Worm (Caenorhabditis elegans) whole organism, L1 larva: ENCODE measurements around the gene srv-15.
A peak's percentile ranks its signal among the peaks of the same experiment; 100 is the strongest.

Experiments
- C04F5.9 ChIP-seq: sonication (generic microtip); optimal IDR thresholded peaks from 2 replicates; lab custom pipeline; 2016; ENCODE audit warnings: missing genetic modification characterization, missing compliant biosample characterization
- C16A3.4 ChIP-seq: fragments of 150-350 bp; optimal IDR thresholded peaks from 2 replicates; lab custom pipeline; 2014; ENCODE audit warnings: missing biosample characterization, missing genetic modification characterization
- C34B4.2 ChIP-seq: sonication (generic microtip); optimal IDR thresholded peaks from 2 replicates; lab custom pipeline; 2017; ENCODE audit warnings: mild to moderate bottlenecking, missing genetic modification characterization, missing compliant biosample characterization
- Y116A8C.19 ChIP-seq: sonication (generic microtip); optimal IDR thresholded peaks from 2 replicates; lab custom pipeline; 2016; ENCODE audit warnings: missing compliant biosample characterization, missing genetic modification characterization, borderline replicate concordance
- aha-1 ChIP-seq: fragments of 150-350 bp; optimal IDR thresholded peaks from 2 replicates; lab custom pipeline; 2014; ENCODE audit warnings: missing biosample characterization, missing genetic modification characterization
- aly-2 ChIP-seq: fragments of 150-350 bp; optimal IDR thresholded peaks from 2 replicates; lab custom pipeline; 2014; ENCODE audit warnings: missing biosample characterization, missing genetic modification characterization
- ama-1 ChIP-seq: fragments of 150-350 bp; optimal IDR thresholded peaks from 2 replicates; lab custom pipeline; 2014
- ceh-63 ChIP-seq: fragments of 200-800 bp; sonication (Bioruptor generic); optimal IDR thresholded peaks from 2 replicates; lab custom pipeline; 2018; ENCODE audit warnings: mild to moderate bottlenecking, missing genetic modification characterization, missing compliant biosample characterization
- ceh-8 ChIP-seq: fragments of 200-800 bp; sonication (Bioruptor generic); optimal IDR thresholded peaks from 2 replicates; lab custom pipeline; 2018; ENCODE audit warnings: mild to moderate bottlenecking, missing genetic modification characterization, moderate library complexity, missing compliant biosample characterization
- ceh-90 ChIP-seq: sonication (generic microtip); optimal IDR thresholded peaks from 2 replicates; lab custom pipeline; 2016; ENCODE audit warnings: missing genetic modification characterization, missing compliant biosample characterization
- dpl-1 ChIP-seq, 3 experiments: fragments of 150-350 bp in 2 of 3; sonication (generic microtip) in 1 of 3; optimal IDR thresholded peaks; 2 replicates each; lab custom pipeline; 2014 to 2017; ENCODE audit warnings: missing biosample characterization in 3 of 3, missing genetic modification characterization in 3 of 3, missing genetic modification reagents in 3 of 3
- dsc-1 ChIP-seq: sonication (generic microtip); optimal IDR thresholded peaks from 2 replicates; lab custom pipeline; 2016; ENCODE audit warnings: mild to moderate bottlenecking, missing genetic modification characterization, missing compliant biosample characterization
- efl-1 ChIP-seq, 4 experiments: fragments of 150-350 bp; optimal IDR thresholded peaks in 3 of 4; peaks in 1 of 4; 1 replicate in 1 of 4; 2 replicates in 3 of 4; lab custom pipeline; 2014; ENCODE audit warnings: missing biosample characterization in 2 of 4, missing genetic modification characterization in 2 of 4, missing genetic modification reagents in 2 of 4
- efl-3 ChIP-seq: fragments of 200-800 bp; sonication (Bioruptor generic); optimal IDR thresholded peaks from 2 replicates; lab custom pipeline; 2018; ENCODE audit warnings: mild to moderate bottlenecking, missing genetic modification characterization, missing compliant biosample characterization
- egl-27 ChIP-seq, 2 experiments: fragments of 150-350 bp in 1 of 2; sonication (generic microtip); optimal IDR thresholded peaks; 3 replicates each; lab custom pipeline; 2017 to 2018; ENCODE audit warnings: missing biosample characterization in 2 of 2, missing genetic modification characterization in 2 of 2, missing genetic modification reagents in 2 of 2
- ets-5 ChIP-seq: fragments of 200-800 bp; sonication (Bioruptor generic); IDR thresholded peaks from 2 replicates; pipeline ENCODE4 v1.3.6; 2022; ENCODE audit warnings: missing genetic modification characterization, missing compliant biosample characterization
- fkh-10 ChIP-seq: sonication (generic microtip); optimal IDR thresholded peaks from 2 replicates; lab custom pipeline; 2017; ENCODE audit warnings: missing biosample characterization, missing genetic modification reagents, missing genetic modification characterization
- fkh-4 ChIP-seq: sonication (generic microtip); optimal IDR thresholded peaks from 2 replicates; lab custom pipeline; 2016; ENCODE audit warnings: missing compliant biosample characterization, missing genetic modification characterization, borderline replicate concordance
- fkh-8 ChIP-seq: sonication (generic microtip); optimal IDR thresholded peaks from 2 replicates; lab custom pipeline; 2016; ENCODE audit warnings: mild to moderate bottlenecking, missing genetic modification characterization, missing compliant biosample characterization
- isw-1 ChIP-seq: fragments of 200-800 bp; sonication (Bioruptor generic); IDR thresholded peaks from 2 replicates; pipeline ENCODE4 v1.3.6; 2022; ENCODE audit warnings: missing genetic modification characterization, missing compliant biosample characterization
- lin-14 ChIP-seq: fragments of 200-800 bp; sonication (Bioruptor generic); optimal IDR thresholded peaks from 2 replicates; lab custom pipeline; 2018; ENCODE audit warnings: mild to moderate bottlenecking, missing genetic modification characterization, moderate library complexity, missing compliant biosample characterization
- lin-35 ChIP-seq, 2 experiments: fragments of 150-350 bp; optimal IDR thresholded peaks; 2 replicates each; lab custom pipeline; 2014; ENCODE audit warnings: missing biosample characterization in 2 of 2, missing genetic modification characterization in 2 of 2, missing genetic modification reagents in 2 of 2
- lin-39 ChIP-seq: fragments of 150-350 bp; optimal IDR thresholded peaks from 2 replicates; lab custom pipeline; 2014; ENCODE audit warnings: missing biosample characterization, missing genetic modification reagents, missing genetic modification characterization
- mep-1 ChIP-seq: fragments of 150-350 bp; optimal IDR thresholded peaks from 2 replicates; lab custom pipeline; 2014; ENCODE audit warnings: missing biosample characterization, missing genetic modification characterization
- nhr-12 ChIP-seq: sonication (generic microtip); optimal IDR thresholded peaks from 2 replicates; lab custom pipeline; 2017; ENCODE audit warnings: missing biosample characterization, missing genetic modification characterization
- nhr-19 ChIP-seq: fragments of 200-800 bp; sonication (Bioruptor generic); conservative IDR thresholded peaks from 2 replicates; pipeline ENCODE4 v1.3.6; 2022; ENCODE audit warnings: missing genetic modification characterization, missing compliant biosample characterization
- nhr-237 ChIP-seq: fragments of 150-350 bp; optimal IDR thresholded peaks from 2 replicates; lab custom pipeline; 2014; ENCODE audit warnings: missing biosample characterization, missing genetic modification characterization
- nhr-28 ChIP-seq: fragments of 150-350 bp; optimal IDR thresholded peaks from 2 replicates; lab custom pipeline; 2014; ENCODE audit warnings: missing biosample characterization, missing genetic modification characterization
- nhr-47 ChIP-seq: sonication (generic microtip); optimal IDR thresholded peaks from 2 replicates; lab custom pipeline; 2016; ENCODE audit warnings: mild to moderate bottlenecking, missing genetic modification characterization, moderate library complexity, missing compliant biosample characterization
- nhr-71 ChIP-seq: sonication (generic microtip); optimal IDR thresholded peaks from 2 replicates; lab custom pipeline; 2016; ENCODE audit warnings: mild to moderate bottlenecking, missing genetic modification characterization, moderate library complexity, missing compliant biosample characterization
- nhr-76 ChIP-seq: sonication (generic microtip); optimal IDR thresholded peaks from 2 replicates; lab custom pipeline; 2017; ENCODE audit warnings: missing biosample characterization, missing genetic modification characterization
- nhr-85 ChIP-seq: sonication (generic microtip); peaks from one replicate; lab custom pipeline; 2016; ENCODE audit warnings: missing genetic modification characterization, inconsistent platforms, missing compliant biosample characterization
- pag-3 ChIP-seq: sonication (generic microtip); optimal IDR thresholded peaks from 2 replicates; lab custom pipeline; 2017; ENCODE audit warnings: missing genetic modification characterization, mild to moderate bottlenecking, missing compliant biosample characterization, antibody characterized with exemption, borderline replicate concordance; ENCODE audit not compliant: insufficient read depth
- pax-3 ChIP-seq: fragments of 200-800 bp; sonication (Bioruptor generic); optimal IDR thresholded peaks from 2 replicates; lab custom pipeline; 2018; ENCODE audit warnings: mild to moderate bottlenecking, missing genetic modification characterization, moderate library complexity, missing compliant biosample characterization
- pqm-1 ChIP-seq: sonication (generic microtip); optimal IDR thresholded peaks from 3 replicates; lab custom pipeline; 2017; ENCODE audit warnings: missing biosample characterization, missing genetic modification characterization
- skn-1 ChIP-seq: fragments of 150-350 bp; optimal IDR thresholded peaks from 2 replicates; lab custom pipeline; 2014; ENCODE audit warnings: missing biosample characterization, missing genetic modification characterization
- snu-23 ChIP-seq: sonication (generic microtip); optimal IDR thresholded peaks from 2 replicates; lab custom pipeline; 2016; ENCODE audit warnings: missing genetic modification characterization, missing compliant biosample characterization
- sox-4 ChIP-seq: sonication (generic microtip); optimal IDR thresholded peaks from 2 replicates; lab custom pipeline; 2016; ENCODE audit warnings: missing genetic modification characterization, missing compliant biosample characterization
- sptf-1 ChIP-seq: fragments of 150-350 bp; optimal IDR thresholded peaks from 2 replicates; lab custom pipeline; 2014; ENCODE audit warnings: missing biosample characterization, missing genetic modification characterization
- swsn-7 ChIP-seq: sonication (generic microtip); optimal IDR thresholded peaks from 2 replicates; lab custom pipeline; 2016; ENCODE audit warnings: missing genetic modification characterization, missing compliant biosample characterization
- tbx-2 ChIP-seq: sonication (generic microtip); optimal IDR thresholded peaks from 2 replicates; lab custom pipeline; 2016; ENCODE audit warnings: missing genetic modification characterization, missing compliant biosample characterization
- unc-62 ChIP-seq: fragments of 150-350 bp; optimal IDR thresholded peaks from 2 replicates; lab custom pipeline; 2014; ENCODE audit warnings: missing biosample characterization, missing genetic modification reagents, missing genetic modification characterization
- unc-86 ChIP-seq: sonication (generic microtip); optimal IDR thresholded peaks from 2 replicates; lab custom pipeline; 2016; ENCODE audit warnings: missing genetic modification characterization, missing compliant biosample characterization
- unc-98 ChIP-seq: fragments of 200-800 bp; sonication (Bioruptor generic); IDR thresholded peaks from 2 replicates; pipeline ENCODE4 v1.3.6; 2022; ENCODE audit warnings: missing genetic modification characterization, missing compliant biosample characterization
- vab-15 ChIP-seq: sonication (generic microtip); optimal IDR thresholded peaks from 2 replicates; lab custom pipeline; 2017; ENCODE audit warnings: missing genotype, mild to moderate bottlenecking, missing genetic modification characterization, missing compliant biosample characterization
- xbp-1 ChIP-seq: sonication (generic microtip); optimal IDR thresholded peaks from 2 replicates; lab custom pipeline; 2016; ENCODE audit warnings: missing genetic modification characterization, missing compliant biosample characterization
- zag-1 ChIP-seq: fragments of 150-350 bp; optimal IDR thresholded peaks from 2 replicates; lab custom pipeline; 2014; ENCODE audit warnings: missing biosample characterization, missing genetic modification characterization
- zip-4 ChIP-seq: fragments of 200-800 bp; sonication (Bioruptor generic); optimal IDR thresholded peaks from 2 replicates; lab custom pipeline; 2018; ENCODE audit warnings: mild to moderate bottlenecking, missing genetic modification characterization, moderate library complexity, missing compliant biosample characterization
- ztf-11 ChIP-seq, 2 experiments: sonication (generic microtip); optimal IDR thresholded peaks; 2 replicates each; lab custom pipeline; 2016 to 2017; ENCODE audit warnings: missing genetic modification characterization in 2 of 2, missing biosample characterization in 1 of 2, missing compliant biosample characterization in 1 of 2
- ztf-4 ChIP-seq: fragments of 150-350 bp; optimal IDR thresholded peaks from 2 replicates; lab custom pipeline; 2014; ENCODE audit warnings: missing biosample characterization, missing genetic modification characterization

Gene srv-15

ce11 chrIV:15930281-15930680 lies 23.9 kb downstream of the srv-15 start, which contains the start of gene Y105C5B.9:
Gene Y105C5B.9, plus strand, starts transcription at chrIV:15930581.
- TF ChIP-seq pqm-1 (tag; lab: Kevin White, UChicago) (no peak), tbx-2 (tag; lab: Kevin White, UChicago) (no peak), lin-39 (tag; lab: Kevin White, UChicago) (no peak), ceh-90 (tag; lab: Kevin White, UChicago) (no peak), aha-1 (tag; lab: Kevin White, UChicago) (no peak), nhr-237 (tag; lab: Kevin White, UChicago) (no peak)

- TF ChIP-seq C16A3.4: no peak
- no peak for TF ChIP-seq sox-4
These were observed 24.3 kb downstream of the srv-15 start for ce11 chrIV:15930694-15931093.

ce11 chrIV:15931176-15931575 lies 24.8 kb downstream of the srv-15 start:
- TF ChIP-seq swsn-7 (no peak), pag-3 (no peak), nhr-76 (tag; lab: Kevin White, UChicago) (no peak), Y116A8C.19 (tag; lab: Kevin White, UChicago) (no peak), nhr-71 (tag; lab: Kevin White, UChicago) (peak; percentile 11), nhr-237 (tag; lab: Kevin White, UChicago) (no peak), ets-5 (GFP tag; lab: Robert Waterston, UW) (no peak), xbp-1 (tag; lab: Kevin White, UChicago) (no peak), egl-27 (tag; optimal IDR thresholded peaks at IDR 0.05; lab: Kevin White, UChicago) (no peak), efl-1 (optimal IDR thresholded peaks at IDR 0.05; lab: Kevin White, UChicago) (peak in 1 of 2 experiments; percentile 39), efl-1 (GFP tag; optimal IDR thresholded peaks at IDR 0.05 in 1 of 2; lab: Kevin White, UChicago) (peak in 1 of 2 experiments; percentile 88), efl-3 (no peak), dsc-1 (no peak), fkh-10 (no peak), lin-14 (GFP tag; lab: Kevin White, UChicago) (no peak), nhr-28 (tag; lab: Kevin White, UChicago) (no peak), nhr-19 (GFP tag; lab: Robert Waterston, UW) (peak; percentile 51), zag-1 (no peak), C34B4.2 (tag; lab: Kevin White, UChicago) (no peak), skn-1 (tag; lab: Kevin White, UChicago) (no peak), isw-1 (GFP tag; lab: Robert Waterston, UW) (no peak), nhr-85 (tag; lab: Kevin White, UChicago) (no peak), C04F5.9 (tag; lab: Kevin White, UChicago) (no peak), ztf-11 (tag; optimal IDR thresholded peaks at IDR 0.05; lab: Kevin White, UChicago) (no peak), nhr-12 (no peak), tbx-2 (tag; lab: Kevin White, UChicago) (no peak), aly-2 (no peak), pqm-1 (tag; lab: Kevin White, UChicago) (no peak), unc-86 (no peak), snu-23 (GFP tag; lab: Kevin White, UChicago) (peak; percentile 45), fkh-4 (tag; lab: Kevin White, UChicago) (no peak), sptf-1 (tag; lab: Kevin White, UChicago) (no peak), dpl-1 (GFP tag; optimal IDR thresholded peaks at IDR 0.05; lab: Kevin White, UChicago) (no peak), nhr-47 (peak; percentile 19), unc-98 (no peak), ceh-8 (GFP tag; lab: Kevin White, UChicago) (no peak), fkh-8 (tag; lab: Kevin White, UChicago) (no peak), ama-1 (lab: Kevin White, UChicago) (no peak), lin-35 (GFP tag; optimal IDR thresholded peaks at IDR 0.05; lab: Kevin White, UChicago) (peak; percentile 25 to 55), mep-1 (tag; lab: Kevin White, UChicago) (no peak), unc-62 (GFP tag; lab: Kevin White, UChicago) (no peak), pax-3 (tag; lab: Kevin White, UChicago) (no peak), ztf-4 (tag; lab: Kevin White, UChicago) (no peak), zip-4 (GFP tag; lab: Kevin White, UChicago) (no peak), ceh-63 (GFP tag; lab: Kevin White, UChicago) (no peak), vab-15 (no peak)
